Fruit fly (Drosophila melanogaster) whole organism, embryonic: ENCODE data around the gene CG3448.
A peak's percentile ranks its signal among the peaks of the same experiment; 100 is the strongest.

Experiments used
- Atf-2 ChIP-seq: fragments of 200-800 bp; sonication (Bioruptor generic); optimal IDR thresholded peaks from 2 replicates; lab custom pipeline; 2016; ENCODE audit warnings: missing biosample characterization, missing genetic modification characterization
- BtbVII ChIP-seq: fragments of 200-800 bp; sonication (Bioruptor generic); optimal IDR thresholded peaks from 3 replicates; lab custom pipeline; 2017; ENCODE audit warnings: missing biosample characterization, mild to moderate bottlenecking, missing genetic modification characterization
- Bteb2 ChIP-seq: fragments of 200-800 bp; sonication (Bioruptor generic); optimal IDR thresholded peaks from 2 replicates; lab custom pipeline; 2016; ENCODE audit warnings: missing biosample characterization, missing genetic modification characterization
- CG10321 ChIP-seq: fragments of 200-800 bp; sonication (Bioruptor generic); IDR thresholded peaks from 2 replicates; pipeline ENCODE4 v1.3.6; 2022; ENCODE audit warnings: missing biosample characterization, missing genetic modification characterization
- CG10366 ChIP-seq: fragments of 200-800 bp; sonication (Bioruptor generic); IDR thresholded peaks from 2 replicates; pipeline ENCODE4 v1.3.6; 2022; ENCODE audit warnings: missing biosample characterization, missing genetic modification characterization
- CG10462 ChIP-seq: fragments of 200-800 bp; sonication (Bioruptor generic); optimal IDR thresholded peaks from 2 replicates; lab custom pipeline; 2016; ENCODE audit warnings: missing biosample characterization, missing genetic modification characterization
- CG10654 ChIP-seq: fragments of 200-800 bp; sonication (Bioruptor generic); optimal IDR thresholded peaks from 2 replicates; lab custom pipeline; 2016; ENCODE audit warnings: missing biosample characterization, missing genetic modification characterization
- CG1233 ChIP-seq: fragments of 200-800 bp; sonication (Bioruptor generic); optimal IDR thresholded peaks from 4 replicates; lab custom pipeline; 2018; ENCODE audit warnings: missing biosample characterization, mild to moderate bottlenecking, missing genetic modification characterization
- CG12942 ChIP-seq: fragments of 200-800 bp; sonication (Bioruptor generic); optimal IDR thresholded peaks from 3 replicates; lab custom pipeline; 2016; ENCODE audit warnings: missing biosample characterization, missing genetic modification characterization
- CG1529 ChIP-seq: fragments of 200-800 bp; sonication (Bioruptor generic); optimal IDR thresholded peaks from 3 replicates; lab custom pipeline; 2018; ENCODE audit warnings: missing biosample characterization, missing genetic modification characterization
- CG15479 ChIP-seq: fragments of 200-800 bp; sonication (Bioruptor generic); optimal IDR thresholded peaks from 3 replicates; lab custom pipeline; 2019; ENCODE audit warnings: missing biosample characterization, mild to moderate bottlenecking, missing genetic modification characterization, moderate library complexity
- CG18764 ChIP-seq: fragments of 200-800 bp; sonication (Bioruptor generic); optimal IDR thresholded peaks from 3 replicates; lab custom pipeline; 2016; ENCODE audit warnings: missing biosample characterization, missing genetic modification characterization
- CG2889 ChIP-seq: fragments of 200-800 bp; sonication (Bioruptor generic); IDR thresholded peaks from 3 replicates; pipeline ENCODE4 v1.3.6; 2022; ENCODE audit warnings: missing biosample characterization, missing genetic modification characterization
- CG30020 ChIP-seq: fragments of 200-800 bp; optimal IDR thresholded peaks from 2 replicates; lab custom pipeline; 2019; ENCODE audit warnings: missing biosample characterization, mild to moderate bottlenecking, missing genetic modification characterization, moderate library complexity
- CG7556 ChIP-seq: fragments of 200-800 bp; sonication (Bioruptor generic); optimal IDR thresholded peaks from 2 replicates; lab custom pipeline; 2017; ENCODE audit warnings: missing biosample characterization, mild to moderate bottlenecking, missing genetic modification characterization
- CG8924 ChIP-seq: fragments of 200-800 bp; optimal IDR thresholded peaks from 3 replicates; lab custom pipeline; 2019; ENCODE audit warnings: missing biosample characterization, mild to moderate bottlenecking, missing genetic modification characterization, moderate library complexity
- CG9817 ChIP-seq: fragments of 200-800 bp; sonication (Bioruptor generic); optimal IDR thresholded peaks from 2 replicates; lab custom pipeline; 2018; ENCODE audit warnings: missing biosample characterization, mild to moderate bottlenecking, missing genetic modification characterization, moderate library complexity
- CG9876 ChIP-seq: fragments of 200-800 bp; sonication (Bioruptor generic); optimal IDR thresholded peaks from 2 replicates; lab custom pipeline; 2016; ENCODE audit warnings: missing biosample characterization, missing genetic modification characterization
- Camta ChIP-seq: fragments of 200-800 bp; sonication (Bioruptor generic); optimal IDR thresholded peaks from 2 replicates; lab custom pipeline; 2016; ENCODE audit warnings: missing biosample characterization, missing genetic modification characterization
- Dad ChIP-seq: fragments of 200-800 bp; sonication (Bioruptor generic); optimal IDR thresholded peaks from 3 replicates; lab custom pipeline; 2016; ENCODE audit warnings: missing biosample characterization, missing genetic modification characterization
- Dfd ChIP-seq, 2 experiments: fragments of >200 bp; optimal IDR thresholded peaks; 2 replicates each; lab custom pipeline; 2017; ENCODE audit warnings: missing biosample characterization in 2 of 2, missing genetic modification characterization in 2 of 2
- E2f2 ChIP-seq: fragments of 200-800 bp; sonication (Bioruptor generic); IDR thresholded peaks from 2 replicates; pipeline ENCODE4 v1.3.6; 2022; ENCODE audit warnings: missing biosample characterization, missing genetic modification characterization
- Gug ChIP-seq: fragments of 200-800 bp; sonication (Bioruptor generic); IDR thresholded peaks from 4 replicates; pipeline ENCODE4 v1.3.6; 2022; ENCODE audit warnings: missing biosample characterization, missing genetic modification characterization
- HLHmδ ChIP-seq: fragments of 200-800 bp; sonication (Bioruptor generic); optimal IDR thresholded peaks from 2 replicates; lab custom pipeline; 2018; ENCODE audit warnings: missing biosample characterization, mild to moderate bottlenecking, missing genetic modification characterization, moderate library complexity
- HmgD ChIP-seq: fragments of 200-800 bp; sonication (Bioruptor generic); optimal IDR thresholded peaks from 3 replicates; lab custom pipeline; 2016; ENCODE audit warnings: missing biosample characterization, missing genetic modification characterization
- Hr3 ChIP-seq: fragments of 200-800 bp; sonication (Bioruptor generic); optimal IDR thresholded peaks from 3 replicates; lab custom pipeline; 2016; ENCODE audit warnings: missing biosample characterization, missing genetic modification characterization
- Hr78 ChIP-seq, 2 experiments: fragments of 200-800 bp in 1 of 2; fragments of >200 bp in 1 of 2; sonication (Bioruptor generic) in 1 of 2; optimal IDR thresholded peaks; 2 replicates each; lab custom pipeline; 2017 to 2019; ENCODE audit warnings: missing biosample characterization in 2 of 2, missing genetic modification characterization in 2 of 2, mild to moderate bottlenecking in 1 of 2, moderate library complexity in 1 of 2
- Lpt ChIP-seq: fragments of >200 bp; optimal IDR thresholded peaks from 2 replicates; lab custom pipeline; 2018; ENCODE audit warnings: missing biosample characterization, missing genetic modification characterization
- NC2β ChIP-seq: fragments of 200-800 bp; sonication (Bioruptor generic); optimal IDR thresholded peaks from 2 replicates; lab custom pipeline; 2016; ENCODE audit warnings: missing biosample characterization, missing genetic modification characterization
- Optix ChIP-seq: fragments of 200-800 bp; sonication (Bioruptor generic); IDR thresholded peaks from 3 replicates; pipeline ENCODE4 v1.3.6; 2022; ENCODE audit warnings: missing biosample characterization, missing genetic modification characterization
- Side ChIP-seq: fragments of 200-800 bp; sonication (Bioruptor generic); optimal IDR thresholded peaks from 2 replicates; lab custom pipeline; 2016; ENCODE audit warnings: missing biosample characterization, missing genetic modification characterization
- bbx ChIP-seq: fragments of 200-800 bp; sonication (Bioruptor generic); IDR thresholded peaks from 2 replicates; pipeline ENCODE4 v1.3.6; 2022; ENCODE audit warnings: missing biosample characterization, missing genetic modification characterization; ENCODE audit not compliant: partially characterized antibody
- btn ChIP-seq: fragments of 200-800 bp; sonication (Bioruptor generic); optimal IDR thresholded peaks from 2 replicates; lab custom pipeline; 2016; ENCODE audit warnings: missing biosample characterization, missing genetic modification characterization
- cg ChIP-seq: fragments of 200-800 bp; sonication (Bioruptor generic); optimal IDR thresholded peaks from 3 replicates; lab custom pipeline; 2019; ENCODE audit warnings: missing biosample characterization, mild to moderate bottlenecking, missing genetic modification characterization, moderate library complexity
- dati ChIP-seq: fragments of 200-800 bp; sonication (Bioruptor generic); IDR thresholded peaks from 2 replicates; pipeline ENCODE4 v1.3.6; 2022; ENCODE audit warnings: missing biosample characterization, missing genetic modification characterization
- dm ChIP-seq: fragments of 200-800 bp; sonication (Bioruptor generic); optimal IDR thresholded peaks from 3 replicates; lab custom pipeline; 2016; ENCODE audit warnings: missing biosample characterization, missing genetic modification characterization
- esg ChIP-seq: fragments of 200-800 bp; sonication (Bioruptor generic); conservative IDR thresholded peaks from 2 replicates; pipeline ENCODE4 v1.3.6; 2022; ENCODE audit warnings: missing biosample characterization, missing genetic modification characterization
- fd102C ChIP-seq: fragments of 200-800 bp; sonication (Bioruptor generic); optimal IDR thresholded peaks from 2 replicates; lab custom pipeline; 2018; ENCODE audit warnings: missing biosample characterization, mild to moderate bottlenecking, missing genetic modification characterization, moderate library complexity
- fd96Cb ChIP-seq: fragments of 200-800 bp; sonication (Bioruptor generic); optimal IDR thresholded peaks from 2 replicates; lab custom pipeline; 2018; ENCODE audit warnings: missing biosample characterization, mild to moderate bottlenecking, missing genetic modification characterization, moderate library complexity
- ftz-f1 ChIP-seq: fragments of 200-800 bp; sonication (Bioruptor generic); optimal IDR thresholded peaks from 2 replicates; lab custom pipeline; 2016; ENCODE audit warnings: missing biosample characterization, missing genetic modification characterization
- hth ChIP-seq: fragments of >200 bp; optimal IDR thresholded peaks from 2 replicates; lab custom pipeline; 2017; ENCODE audit warnings: inconsistent platforms
- inv ChIP-seq: fragments of 200-800 bp; sonication (Bioruptor generic); IDR thresholded peaks from 2 replicates; pipeline ENCODE4 v1.3.6; 2022; ENCODE audit warnings: missing biosample characterization, missing genetic modification characterization; ENCODE audit not compliant: partially characterized antibody
- lab ChIP-seq: fragments of 200-800 bp; sonication (Bioruptor generic); optimal IDR thresholded peaks from 3 replicates; lab custom pipeline; 2017; ENCODE audit warnings: missing biosample characterization, missing genetic modification characterization, mild to moderate bottlenecking, moderate library complexity, missing genetic modification reagents
- otp ChIP-seq: fragments of 200-800 bp; sonication (Bioruptor generic); IDR thresholded peaks from 3 replicates; pipeline ENCODE4, ENCODE4 v1.3.6; 2022; ENCODE audit warnings: missing biosample characterization, missing genetic modification characterization
- pan ChIP-seq, 4 experiments: fragments of >200 bp in 3 of 4; fragments of 200-800 bp in 1 of 4; sonication (Bioruptor generic) in 1 of 4; optimal IDR thresholded peaks in 3 of 4; IDR thresholded peaks in 1 of 4; 2 replicates each; pipeline versions ENCODE4 v1.3.6 to Lab custom; 2017 to 2022; ENCODE audit warnings: missing biosample characterization in 2 of 4, missing genetic modification characterization in 2 of 4, mixed read lengths in 1 of 4
- pb ChIP-seq: fragments of 200-800 bp; sonication (Bioruptor generic); optimal IDR thresholded peaks from 3 replicates; lab custom pipeline; 2016; ENCODE audit warnings: missing biosample characterization, missing genetic modification characterization
- phol ChIP-seq: fragments of 200-800 bp; sonication (Bioruptor generic); optimal IDR thresholded peaks from 3 replicates; lab custom pipeline; 2018; ENCODE audit warnings: missing biosample characterization, mild to moderate bottlenecking, missing genetic modification characterization, moderate library complexity
- slp2 ChIP-seq: fragments of 200-800 bp; sonication (Bioruptor generic); optimal IDR thresholded peaks from 2 replicates; lab custom pipeline; 2016; ENCODE audit warnings: missing biosample characterization, missing genetic modification characterization
- tna ChIP-seq: fragments of 200-800 bp; sonication (Bioruptor generic); IDR thresholded peaks from 2 replicates; pipeline ENCODE4 v1.3.6; 2022; ENCODE audit warnings: missing biosample characterization, missing genetic modification characterization; ENCODE audit not compliant: partially characterized antibody
- yki ChIP-seq: fragments of >200 bp; optimal IDR thresholded peaks from 3 replicates; lab custom pipeline; 2018
- zen ChIP-seq: fragments of 200-800 bp; sonication (Bioruptor generic); optimal IDR thresholded peaks from 3 replicates; lab custom pipeline; 2018; ENCODE audit warnings: missing biosample characterization, mild to moderate bottlenecking, missing genetic modification characterization, moderate library complexity

CG3448 gene

dm6 chr3L:9462247-9462769 lies 10.9 kb upstream of the CG3448 start:
- TF ChIP-seq CG9876 (GFP tag; lab: Kevin White, UChicago) (no peak), E2f2 (peak; percentile 57; the same call in 1 of the 2 replicates), hth (lab: Kevin White, UChicago) (no peak), tna (GFP tag; lab: Robert Waterston, UW) (no peak), pb (GFP tag; lab: Kevin White, UChicago) (peak; percentile 40), Atf-2 (GFP tag; lab: Kevin White, UChicago) (peak; percentile 72), CG9817 (peak; percentile 79), CG18764 (GFP tag; lab: Kevin White, UChicago) (peak; percentile 79), Lpt (GFP tag; lab: Kevin White, UChicago) (no peak), ftz-f1 (GFP tag; lab: Kevin White, UChicago) (no peak), btn (peak; percentile 39), Camta (GFP tag; lab: Kevin White, UChicago) (peak; percentile 75), Hr78 (GFP tag; optimal IDR thresholded peaks at IDR 0.05; lab: Kevin White, UChicago) (peak in 1 of 2 experiments; percentile 71), Hr3 (GFP tag; lab: Kevin White, UChicago) (peak; percentile 63), CG10321 (GFP tag; lab: Robert Waterston, UW) (peak; percentile 10; the same call in 1 of the 2 replicates), Optix (GFP tag; lab: Robert Waterston, UW) (no peak), zen (tag; lab: Kevin White, UChicago) (peak; percentile 70), cg (GFP tag; lab: Kevin White, UChicago) (no peak), CG1233 (peak; percentile 77), HLHmδ (GFP tag; lab: Kevin White, UChicago) (no peak), CG10366 (peak; percentile 63), BtbVII (GFP tag; lab: Kevin White, UChicago) (peak; percentile 90), fd102C (GFP tag; lab: Kevin White, UChicago) (peak; percentile 37), CG10462 (GFP tag; lab: Kevin White, UChicago) (peak; percentile 64), HmgD (GFP tag; lab: Kevin White, UChicago) (no peak), dm (GFP tag; lab: Kevin White, UChicago) (no peak), CG8924 (tag; lab: Kevin White, UChicago) (peak; percentile 96), Bteb2 (GFP tag; lab: Kevin White, UChicago) (peak; percentile 76), CG2889 (GFP tag; lab: Robert Waterston, UW) (no peak), Dfd (GFP tag; optimal IDR thresholded peaks at IDR 0.05; lab: Kevin White, UChicago) (no peak), otp (GFP tag; lab: Robert Waterston, UW) (peak; percentile 66; the same call in 2 of the 3 replicates), dati (GFP tag; lab: Robert Waterston, UW) (no peak; the same call in 1 of the 2 replicates), NC2β (GFP tag; lab: Kevin White, UChicago) (peak; percentile 67), inv (GFP tag; lab: Robert Waterston, UW) (no peak), fd96Cb (peak; percentile 90), slp2 (GFP tag; lab: Kevin White, UChicago) (peak; percentile 77), CG10654 (GFP tag; lab: Kevin White, UChicago) (peak; percentile 74), CG15479 (GFP tag; lab: Kevin White, UChicago) (peak; percentile 76), bbx (peak; percentile 72), CG1529 (GFP tag; lab: Kevin White, UChicago) (peak; percentile 87), yki (lab: Kevin White, UChicago) (peak; percentile 55), esg (GFP tag; lab: Robert Waterston, UW) (peak; percentile 74), pan (optimal IDR thresholded peaks at IDR 0.05; lab: Kevin White, UChicago) (no peak), pan (GFP tag; optimal IDR thresholded peaks at IDR 0.05 in 1 of 2, IDR thresholded peaks at IDR 0.05 in 1 of 2) (peak in 1 of 2 experiments; percentile 76), CG12942 (peak; percentile 71), CG7556 (GFP tag; lab: Kevin White, UChicago) (peak; percentile 96), lab (GFP tag; lab: Kevin White, UChicago) (peak; percentile 91), Gug (GFP tag; lab: Robert Waterston, UW) (no peak), Dad (GFP tag; lab: Kevin White, UChicago) (peak; percentile 77), CG30020 (tag; lab: Kevin White, UChicago) (peak; percentile 73), Side (GFP tag; lab: Kevin White, UChicago) (peak; percentile 78), phol (peak; percentile 98)
